Worm (Caenorhabditis elegans) whole organism, early embryonic: Measurements from ENCODE around the gene lin-26.

Source experiments
- B0310.2 ChIP-seq: sonication (generic microtip); optimal IDR thresholded peaks from 2 replicates; lab custom pipeline; 2016; ENCODE audit warnings: mild to moderate bottlenecking, missing genetic modification characterization, missing compliant biosample characterization
- F13C5.2 ChIP-seq: sonication (generic microtip); optimal IDR thresholded peaks from 2 replicates; lab custom pipeline; 2017; ENCODE audit warnings: mild to moderate bottlenecking, missing genetic modification characterization, inconsistent platforms, missing compliant biosample characterization
- aly-1 ChIP-seq: sonication (generic microtip); optimal IDR thresholded peaks from 2 replicates; lab custom pipeline; 2016; ENCODE audit warnings: missing genetic modification characterization, missing compliant biosample characterization
- ama-1 ChIP-seq: fragments of 150-350 bp; optimal IDR thresholded peaks from 2 replicates; lab custom pipeline; 2014
- ceh-13 ChIP-seq: fragments of 200-800 bp; sonication (Bioruptor generic); optimal IDR thresholded peaks from 2 replicates; lab custom pipeline; 2018; ENCODE audit warnings: mild to moderate bottlenecking, missing genetic modification characterization, missing compliant biosample characterization
- ceh-36 ChIP-seq: sonication (generic microtip); optimal IDR thresholded peaks from 2 replicates; lab custom pipeline; 2016; ENCODE audit warnings: missing genetic modification characterization, inconsistent platforms, missing compliant biosample characterization
- ets-7 ChIP-seq: sonication (generic microtip); optimal IDR thresholded peaks from 2 replicates; lab custom pipeline; 2016; ENCODE audit warnings: missing genotype, missing genetic modification characterization, missing compliant biosample characterization
- flt-1 ChIP-seq: fragments of 200-800 bp; sonication (Bioruptor generic); IDR thresholded peaks from 2 replicates; pipeline ENCODE4 v1.3.6; 2022; ENCODE audit warnings: missing genetic modification characterization, missing compliant biosample characterization
- hmbx-1 ChIP-seq: sonication (generic microtip); optimal IDR thresholded peaks from 2 replicates; lab custom pipeline; 2016; ENCODE audit warnings: mild to moderate bottlenecking, missing genetic modification characterization, missing compliant biosample characterization
- hmg-4 ChIP-seq: fragments of 200-800 bp; sonication (Bioruptor generic); optimal IDR thresholded peaks from 2 replicates; lab custom pipeline; 2018; ENCODE audit warnings: mild to moderate bottlenecking, missing genetic modification characterization, missing compliant biosample characterization
- hnd-1 ChIP-seq: sonication (generic microtip); optimal IDR thresholded peaks from 2 replicates; lab custom pipeline; 2016; ENCODE audit warnings: missing genetic modification characterization, missing compliant biosample characterization
- pes-1 ChIP-seq: fragments of 200-800 bp; sonication (Bioruptor generic); IDR thresholded peaks from 2 replicates; pipeline ENCODE4 v1.3.6; 2022; ENCODE audit warnings: missing genetic modification reagents, missing genetic modification characterization, missing compliant biosample characterization
- scrt-1 ChIP-seq: fragments of 200-800 bp; sonication (Bioruptor generic); IDR thresholded peaks from 2 replicates; pipeline ENCODE4 v1.3.6; 2022; ENCODE audit warnings: missing genetic modification characterization, missing compliant biosample characterization
- sea-1 ChIP-seq: fragments of 200-800 bp; sonication (Bioruptor generic); conservative IDR thresholded peaks from 2 replicates; pipeline ENCODE4 v1.3.6; 2022; ENCODE audit warnings: missing genetic modification characterization, missing compliant biosample characterization
- tbx-11 ChIP-seq: fragments of 200-800 bp; sonication (Bioruptor generic); IDR thresholded peaks from 2 replicates; pipeline ENCODE4 v1.3.6; 2022; ENCODE audit warnings: missing genetic modification characterization, missing compliant biosample characterization
- tbx-37 ChIP-seq: fragments of 200-800 bp; sonication (Bioruptor generic); conservative IDR thresholded peaks from 2 replicates; pipeline ENCODE4 v1.3.6; 2022; ENCODE audit warnings: missing genetic modification reagents, missing genetic modification characterization, missing compliant biosample characterization
- tra-4 ChIP-seq: sonication (generic microtip); optimal IDR thresholded peaks from 2 replicates; lab custom pipeline; 2017; ENCODE audit warnings: missing genetic modification characterization, missing compliant biosample characterization

The lin-26 gene

DNA sequence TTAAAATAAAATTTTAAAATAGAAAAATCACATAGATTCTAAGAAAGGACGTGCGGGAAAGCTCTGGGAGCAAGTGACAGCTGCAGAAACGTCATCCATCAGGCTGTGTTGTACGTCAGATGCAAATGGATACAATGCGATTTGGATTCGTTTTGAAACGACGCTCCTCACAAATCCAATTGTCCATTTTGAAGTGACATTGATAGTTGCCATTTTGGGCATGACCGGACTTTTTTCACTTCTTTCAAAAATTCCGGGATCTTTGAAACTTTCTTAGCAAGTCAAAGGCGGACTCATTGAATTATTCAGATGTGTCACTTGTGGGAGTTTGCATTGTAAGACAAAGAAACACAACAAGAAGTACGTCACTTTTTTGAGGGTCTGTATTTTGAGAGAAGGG lies 37.0 kb downstream of the lin-26 start:
- no peak for TF ChIP-seq hnd-1
- TF ChIP-seq ceh-36, result no peak
- TF ChIP-seq aly-1 (tag; lab: Kevin White, UChicago), result no peak
- no peak for TF ChIP-seq F13C5.2 (tag; lab: Kevin White, UChicago)
- no peak for TF ChIP-seq tbx-37 (GFP tag; lab: Robert Waterston, UW)
- no peak for TF ChIP-seq flt-1 (GFP tag; lab: Robert Waterston, UW)
- TF ChIP-seq scrt-1, result no peak
- TF ChIP-seq ama-1 (lab: Kevin White, UChicago), result no peak
- no peak for TF ChIP-seq pes-1 (GFP tag; lab: Robert Waterston, UW)
- TF ChIP-seq tbx-11 (GFP tag; lab: Robert Waterston, UW), result no peak
- no peak for TF ChIP-seq hmg-4
- TF ChIP-seq ceh-13 (GFP tag; lab: Kevin White, UChicago), result no peak
- TF ChIP-seq B0310.2, result no peak
- TF ChIP-seq hmbx-1, result no peak
- TF ChIP-seq sea-1 (GFP tag; lab: Robert Waterston, UW), result no peak
- no peak for TF ChIP-seq ets-7
- no peak for TF ChIP-seq tra-4

DNA sequence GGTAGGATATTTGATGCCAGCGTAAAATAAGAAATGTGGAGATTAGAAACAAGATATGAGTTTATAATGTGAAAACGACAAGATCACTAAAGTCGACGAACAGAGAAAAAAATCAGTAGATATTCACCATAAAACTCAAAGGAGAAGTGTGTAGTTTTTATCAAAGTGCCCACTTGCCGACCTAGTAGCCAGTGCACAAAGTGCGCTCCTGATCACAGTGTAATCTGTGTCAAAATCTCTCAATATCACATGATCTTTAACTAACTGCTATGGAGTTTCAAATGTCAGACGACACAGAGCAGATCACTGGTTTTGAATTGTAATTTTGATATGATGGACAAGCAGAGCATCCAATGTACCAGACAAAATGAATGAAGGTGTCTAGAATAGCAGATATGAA lies 38.5 kb downstream of the lin-26 start:
- TF ChIP-seq ceh-36 (no peak), ceh-13 (GFP tag; lab: Kevin White, UChicago) (no peak), tra-4 (no peak), B0310.2 (no peak), tbx-11 (GFP tag; lab: Robert Waterston, UW) (no peak), sea-1 (GFP tag; lab: Robert Waterston, UW) (no peak), hmg-4 (no peak), F13C5.2 (tag; lab: Kevin White, UChicago) (no peak), hnd-1 (no peak), ama-1 (lab: Kevin White, UChicago) (no peak), scrt-1 (no peak), aly-1 (tag; lab: Kevin White, UChicago) (no peak)

DNA sequence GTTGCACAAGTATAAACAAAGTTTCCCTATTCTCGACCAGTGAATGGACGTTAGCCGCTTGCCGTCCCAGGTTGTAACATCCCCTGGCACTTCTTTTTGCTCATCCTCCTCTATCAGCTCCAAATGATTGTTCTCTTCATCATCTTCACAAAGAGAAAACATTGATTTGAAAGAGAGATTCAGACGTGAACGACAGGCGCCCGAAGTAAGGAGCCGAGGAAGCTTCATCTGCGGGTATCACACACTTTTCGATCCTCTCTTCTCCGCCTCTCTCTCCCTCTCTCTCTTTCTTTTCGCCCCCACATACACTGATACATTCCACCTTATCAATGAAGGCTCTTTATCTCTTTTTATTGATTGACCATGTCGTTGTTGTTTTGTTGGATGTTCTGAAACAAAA lies 40.8 kb downstream of the lin-26 start:
- TF ChIP-seq hmg-4 (no peak), F13C5.2 (tag; lab: Kevin White, UChicago) (no peak), flt-1 (GFP tag; lab: Robert Waterston, UW) (no peak), pes-1 (GFP tag; lab: Robert Waterston, UW) (no peak), hnd-1 (no peak), sea-1 (GFP tag; lab: Robert Waterston, UW) (no peak)

DNA sequence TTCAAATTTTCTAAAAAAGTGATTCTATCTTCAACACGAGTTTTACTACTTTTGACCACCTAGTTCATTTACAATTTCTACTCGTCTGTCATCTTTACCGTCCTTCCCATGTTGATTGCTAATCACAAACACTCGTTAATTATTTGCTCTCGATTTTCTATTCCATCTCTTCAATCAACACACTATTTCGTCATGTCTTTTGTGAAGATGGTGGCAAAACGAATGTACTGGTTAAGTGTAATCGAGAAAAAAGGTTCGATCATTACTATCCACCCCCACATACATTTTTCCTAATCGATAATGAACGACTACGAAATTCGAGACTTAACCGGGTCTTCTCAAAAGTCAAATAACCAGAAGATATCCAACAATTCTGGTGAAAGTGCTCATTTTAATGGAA lies 42.6 kb downstream of the lin-26 start, which contains the start of gene cpna-2:
cpna-2 (plus strand) TSS at position 301 of the 400 bp plus-strand sequence.
- TF ChIP-seq tra-4 (no peak), aly-1 (tag; lab: Kevin White, UChicago) (no peak), sea-1 (GFP tag; lab: Robert Waterston, UW) (no peak), ama-1 (lab: Kevin White, UChicago) (no peak), flt-1 (GFP tag; lab: Robert Waterston, UW) (no peak), hnd-1 (no peak), tbx-11 (GFP tag; lab: Robert Waterston, UW) (no peak), hmg-4 (no peak)
